Worm (Caenorhabditis elegans) whole organism, young adult: Measurements from ENCODE around the gene vps-33.1.

Experiments
- B0019.2 ChIP-seq: fragments of 200-800 bp; sonication (Bioruptor generic); conservative IDR thresholded peaks from 2 replicates; pipeline ENCODE4 v1.3.6; 2022; ENCODE audit warnings: missing genetic modification reagents, missing genetic modification characterization, missing compliant biosample characterization
- B0336.3 ChIP-seq: fragments of 200-800 bp; sonication (Bioruptor generic); IDR thresholded peaks from 2 replicates; pipeline ENCODE4 v1.3.6; 2022; ENCODE audit warnings: missing genetic modification characterization, missing compliant biosample characterization
- C17E4.6 ChIP-seq: fragments of 200-800 bp; sonication (Bioruptor generic); IDR thresholded peaks from 2 replicates; pipeline ENCODE4 v1.3.6; 2022; ENCODE audit warnings: missing genetic modification reagents, missing genetic modification characterization, missing compliant biosample characterization
- F22D6.2 ChIP-seq: sonication (generic microtip); optimal IDR thresholded peaks from 2 replicates; lab custom pipeline; 2016; ENCODE audit warnings: mild to moderate bottlenecking, missing genetic modification characterization, missing compliant biosample characterization
- F55B11.4 ChIP-seq: sonication (generic microtip); optimal IDR thresholded peaks from 2 replicates; lab custom pipeline; 2016; ENCODE audit warnings: missing compliant biosample characterization, missing genetic modification characterization, borderline replicate concordance; ENCODE audit not compliant: insufficient read depth
- T07F8.4 ChIP-seq: sonication (generic microtip); optimal IDR thresholded peaks from 2 replicates; lab custom pipeline; 2016; ENCODE audit warnings: mild to moderate bottlenecking, missing genetic modification characterization, moderate library complexity, missing compliant biosample characterization
- T26A5.8 ChIP-seq: sonication (generic microtip); optimal IDR thresholded peaks from 2 replicates; lab custom pipeline; 2016; ENCODE audit warnings: missing genetic modification characterization, missing compliant biosample characterization
- Y79H2A.3 ChIP-seq: fragments of 200-800 bp; sonication (Bioruptor generic); conservative IDR thresholded peaks from 2 replicates; pipeline ENCODE4 v1.3.6; 2022; ENCODE audit warnings: missing genetic modification reagents, missing genetic modification characterization, missing compliant biosample characterization
- ama-1 ChIP-seq, 3 experiments: fragments of 150-350 bp in 1 of 3; sonication (generic microtip) in 2 of 3; optimal IDR thresholded peaks; 2 replicates each; lab custom pipeline; 2014 to 2018; ENCODE audit warnings: missing biosample characterization in 2 of 3, missing genetic modification characterization in 2 of 3, missing genetic modification reagents in 2 of 3
- athp-1 ChIP-seq: sonication (generic microtip); optimal IDR thresholded peaks from 2 replicates; lab custom pipeline; 2017; ENCODE audit warnings: mild to moderate bottlenecking, missing genetic modification characterization, missing compliant biosample characterization
- bed-1 ChIP-seq: fragments of 200-800 bp; sonication (Bioruptor generic); IDR thresholded peaks from 2 replicates; pipeline ENCODE4 v1.3.6; 2022; ENCODE audit warnings: missing genetic modification reagents, missing genetic modification characterization, missing compliant biosample characterization
- bed-2 ChIP-seq: fragments of 200-800 bp; sonication (Bioruptor generic); IDR thresholded peaks from 2 replicates; pipeline ENCODE4 v1.3.6; 2022; ENCODE audit warnings: missing genetic modification reagents, missing genetic modification characterization, missing compliant biosample characterization
- ceh-40 ChIP-seq: fragments of 200-800 bp; sonication (Bioruptor generic); IDR thresholded peaks from 2 replicates; pipeline ENCODE4 v1.3.6; 2022; ENCODE audit warnings: missing genetic modification characterization, missing compliant biosample characterization
- chd-7 ChIP-seq: sonication (generic microtip); optimal IDR thresholded peaks from 2 replicates; lab custom pipeline; 2016; ENCODE audit warnings: mild to moderate bottlenecking, missing genetic modification characterization, moderate library complexity, missing compliant biosample characterization
- die-1 ChIP-seq: sonication (generic microtip); optimal IDR thresholded peaks from 2 replicates; lab custom pipeline; 2016; ENCODE audit warnings: missing genotype, mild to moderate bottlenecking, missing genetic modification characterization, missing compliant biosample characterization
- dox-1 ChIP-seq: fragments of 200-800 bp; sonication (Bioruptor generic); IDR thresholded peaks from 2 replicates; pipeline ENCODE4 v1.3.6; 2022; ENCODE audit warnings: missing genetic modification reagents, missing genetic modification characterization, missing compliant biosample characterization
- dpff-1 ChIP-seq: sonication (generic microtip); optimal IDR thresholded peaks from 2 replicates; lab custom pipeline; 2017; ENCODE audit warnings: mild to moderate bottlenecking, missing genetic modification characterization, missing compliant biosample characterization
- egl-18 ChIP-seq: fragments of 200-800 bp; sonication (Bioruptor generic); IDR thresholded peaks from 2 replicates; pipeline ENCODE4 v1.3.6; 2022; ENCODE audit warnings: missing genetic modification reagents, missing genetic modification characterization, missing compliant biosample characterization
- fkh-3 ChIP-seq: sonication (generic microtip); optimal IDR thresholded peaks from 2 replicates; lab custom pipeline; 2016; ENCODE audit warnings: mild to moderate bottlenecking, missing genetic modification characterization, missing compliant biosample characterization
- him-1 ChIP-seq: sonication (generic microtip); optimal IDR thresholded peaks from 2 replicates; lab custom pipeline; 2016; ENCODE audit warnings: missing genotype, missing genetic modification reagents, missing genetic modification characterization, missing compliant biosample characterization
- hlh-12 ChIP-seq: sonication (generic microtip); optimal IDR thresholded peaks from 2 replicates; lab custom pipeline; 2016; ENCODE audit warnings: missing genetic modification characterization, missing compliant biosample characterization
- lag-1 ChIP-seq: fragments of 200-800 bp; sonication (Bioruptor generic); IDR thresholded peaks from 2 replicates; pipeline ENCODE4 v1.3.6; 2022; ENCODE audit warnings: missing genetic modification reagents, missing genetic modification characterization, missing compliant biosample characterization
- lin-26 ChIP-seq: fragments of 200-800 bp; sonication (Bioruptor generic); IDR thresholded peaks from 2 replicates; pipeline ENCODE4 v1.3.6; 2022; ENCODE audit warnings: missing genetic modification reagents, missing genetic modification characterization, missing compliant biosample characterization
- lin-35 ChIP-seq, 3 experiments: fragments of 150-350 bp in 2 of 3; sonication (generic microtip) in 1 of 3; optimal IDR thresholded peaks; 2 replicates each; lab custom pipeline; 2014 to 2018; ENCODE audit warnings: missing biosample characterization in 3 of 3, missing genetic modification characterization in 3 of 3, missing genetic modification reagents in 3 of 3
- lir-1 ChIP-seq: fragments of 200-800 bp; sonication (Bioruptor generic); conservative IDR thresholded peaks from 2 replicates; pipeline ENCODE4 v1.3.6; 2022; ENCODE audit warnings: missing genetic modification reagents, missing genetic modification characterization, missing compliant biosample characterization
- lsl-1 ChIP-seq: fragments of 200-800 bp; sonication (Bioruptor generic); optimal IDR thresholded peaks from 2 replicates; lab custom pipeline; 2018; ENCODE audit warnings: mild to moderate bottlenecking, missing genetic modification characterization, moderate library complexity, missing compliant biosample characterization
- lsy-27 ChIP-seq: sonication (generic microtip); optimal IDR thresholded peaks from 2 replicates; lab custom pipeline; 2017; ENCODE audit warnings: missing genetic modification characterization, mild to moderate bottlenecking, missing compliant biosample characterization, antibody characterized with exemption, missing genotype, borderline replicate concordance; ENCODE audit not compliant: insufficient read depth
- madf-10 ChIP-seq: sonication (generic microtip); optimal IDR thresholded peaks from 2 replicates; lab custom pipeline; 2016; ENCODE audit warnings: mild to moderate bottlenecking, missing genetic modification characterization, missing compliant biosample characterization
- madf-6 ChIP-seq: fragments of 200-800 bp; sonication (Bioruptor generic); IDR thresholded peaks from 2 replicates; pipeline ENCODE4 v1.3.6; 2022; ENCODE audit warnings: missing genetic modification reagents, missing genetic modification characterization, missing compliant biosample characterization
- mel-28 ChIP-seq: sonication (generic microtip); optimal IDR thresholded peaks from 2 replicates; lab custom pipeline; 2016; ENCODE audit warnings: borderline replicate concordance, mild to moderate bottlenecking, missing genetic modification characterization, missing compliant biosample characterization
- nfyb-1 ChIP-seq: fragments of 200-800 bp; sonication (Bioruptor generic); IDR thresholded peaks from 2 replicates; pipeline ENCODE4 v1.3.6; 2022; ENCODE audit warnings: missing genetic modification reagents, missing genetic modification characterization, missing compliant biosample characterization
- nhr-80 ChIP-seq: sonication (generic microtip); optimal IDR thresholded peaks from 2 replicates; lab custom pipeline; 2016; ENCODE audit warnings: missing genetic modification characterization, missing compliant biosample characterization
- sdz-38 ChIP-seq: sonication (generic microtip); optimal IDR thresholded peaks from 2 replicates; lab custom pipeline; 2016; ENCODE audit warnings: missing genotype, missing genetic modification characterization, missing compliant biosample characterization
- snpc-3.4 ChIP-seq: sonication (generic microtip); optimal IDR thresholded peaks from 2 replicates; lab custom pipeline; 2017; ENCODE audit warnings: missing genetic modification characterization, mild to moderate bottlenecking, missing compliant biosample characterization, antibody characterized with exemption, moderate library complexity, missing genotype, missing genetic modification reagents
- snpc-4 ChIP-seq, 5 experiments: fragments of 150-350 bp in 1 of 5; sonication (generic microtip) in 4 of 5; optimal IDR thresholded peaks; 2 replicates each; lab custom pipeline; 2014 to 2018; ENCODE audit warnings: missing genetic modification characterization in 5 of 5, missing biosample characterization in 3 of 5, antibody characterized with exemption in 2 of 5, mild to moderate bottlenecking in 2 of 5, missing compliant biosample characterization in 2 of 5, missing genotype in 2 of 5, moderate library complexity in 2 of 5, missing genetic modification reagents in 1 of 5
- sptf-2 ChIP-seq: fragments of 200-800 bp; sonication (Bioruptor generic); optimal IDR thresholded peaks from 2 replicates; lab custom pipeline; 2018; ENCODE audit warnings: mild to moderate bottlenecking, missing genetic modification characterization, missing compliant biosample characterization
- tlf-1 ChIP-seq: fragments of 200-800 bp; sonication (Bioruptor generic); optimal IDR thresholded peaks from 2 replicates; lab custom pipeline; 2018; ENCODE audit warnings: mild to moderate bottlenecking, missing genetic modification characterization, missing compliant biosample characterization
- xnd-1 ChIP-seq: sonication (generic microtip); optimal IDR thresholded peaks from 2 replicates; lab custom pipeline; 2016; ENCODE audit warnings: missing genotype, missing genetic modification reagents, missing genetic modification characterization, missing compliant biosample characterization
- ztf-22 ChIP-seq: fragments of 200-800 bp; sonication (Bioruptor generic); optimal IDR thresholded peaks from 2 replicates; lab custom pipeline; 2018; ENCODE audit warnings: mild to moderate bottlenecking, missing genetic modification characterization, moderate library complexity, missing compliant biosample characterization
- ztf-3 ChIP-seq: fragments of 200-800 bp; sonication (Bioruptor generic); optimal IDR thresholded peaks from 2 replicates; lab custom pipeline; 2018; ENCODE audit warnings: mild to moderate bottlenecking, missing genetic modification characterization, missing compliant biosample characterization

vps-33.1 gene

ce11 chrIII:8685590-8686240 is 15.0 kb upstream of the vps-33.1 start (continued):
- TF ChIP-seq madf-6 (peak; percentile 63), ceh-40 (peak; percentile 81), Y79H2A.3 (GFP tag; lab: Robert Waterston, UW) (no peak), xnd-1 (tag; lab: Kevin White, UChicago) (no peak), lir-1 (GFP tag; lab: Robert Waterston, UW) (no peak), egl-18 (GFP tag; lab: Robert Waterston, UW) (no peak), lin-26 (GFP tag; lab: Robert Waterston, UW) (no peak), tlf-1 (peak; percentile 71), B0336.3 (GFP tag; lab: Robert Waterston, UW) (peak; percentile 77), nfyb-1 (GFP tag; lab: Robert Waterston, UW) (peak; percentile 80), C17E4.6 (GFP tag; lab: Robert Waterston, UW) (no peak), F55B11.4 (tag; lab: Kevin White, UChicago) (no peak), madf-10 (tag; lab: Kevin White, UChicago) (no peak), bed-2 (GFP tag; lab: Robert Waterston, UW) (no peak), lag-1 (no peak), dpff-1 (tag; lab: Kevin White, UChicago) (peak; percentile 64), T26A5.8 (tag; lab: Kevin White, UChicago) (peak; percentile 29), him-1 (tag; lab: Kevin White, UChicago) (no peak), nhr-80 (tag; lab: Kevin White, UChicago) (no peak), ztf-22 (GFP tag; lab: Kevin White, UChicago) (no peak), snpc-4 (GFP tag; optimal IDR thresholded peaks at IDR 0.05; lab: Kevin White, UChicago) (no peak), snpc-4 (tag; optimal IDR thresholded peaks at IDR 0.05; lab: Kevin White, UChicago) (no peak), mel-28 (tag; lab: Kevin White, UChicago) (no peak), lsl-1 (GFP tag; lab: Kevin White, UChicago) (no peak), F22D6.2 (tag; lab: Kevin White, UChicago) (no peak), bed-1 (GFP tag; lab: Robert Waterston, UW) (no peak), snpc-3.4 (tag; lab: Kevin White, UChicago) (no peak), B0019.2 (GFP tag; lab: Robert Waterston, UW) (no peak), ama-1 (optimal IDR thresholded peaks at IDR 0.05; lab: Kevin White, UChicago) (no peak), ama-1 (GFP tag; optimal IDR thresholded peaks at IDR 0.05; lab: Kevin White, UChicago) (no peak), hlh-12 (no peak), die-1 (tag; lab: Kevin White, UChicago) (no peak), dox-1 (GFP tag; lab: Robert Waterston, UW) (no peak), fkh-3 (tag; lab: Kevin White, UChicago) (peak; percentile 40), chd-7 (tag; lab: Kevin White, UChicago) (peak; percentile 66), lsy-27 (tag; lab: Kevin White, UChicago) (no peak), sdz-38 (tag; lab: Kevin White, UChicago) (no peak), lin-35 (GFP tag; optimal IDR thresholded peaks at IDR 0.05; lab: Kevin White, UChicago) (no peak), sptf-2 (GFP tag; lab: Kevin White, UChicago) (no peak), athp-1 (tag; lab: Kevin White, UChicago) (peak; percentile 34), T07F8.4 (tag; lab: Kevin White, UChicago) (no peak), ztf-3 (GFP tag; lab: Kevin White, UChicago) (peak; percentile 17)
